Fruit fly (Drosophila melanogaster): ENCODE data around the gene CG33642.

CG33642 gene

dm6 chr2L:13509533-13510240 lies 20.1 kb upstream of the CG33642 start (continued):
- TF ChIP-seq dysf (GFP tag; IDR thresholded peaks at IDR 0.05) (0 out of 3 replicates have a peak, but pooled peaks have one; percentile 15), CG8281 (tag; optimal IDR thresholded peaks at IDR 0.05) (no peak), slp2 (GFP tag; optimal IDR thresholded peaks at IDR 0.05) (no peak)

dm6 chr2L:13510870-13511867 lies 18.6 kb upstream of the CG33642 start:
- no peak for TF ChIP-seq sqz (GFP tag; optimal IDR thresholded peaks at IDR 0.05)
- peak; percentile 5 for TF ChIP-seq pros (GFP tag; optimal IDR thresholded peaks at IDR 0.05)
- peak; percentile 64 for TF ChIP-seq CG4707 (GFP tag; optimal IDR thresholded peaks at IDR 0.05)
- TF ChIP-seq Nf-YB (GFP tag; optimal IDR thresholded peaks at IDR 0.05): peak; percentile 27
- no peak for TF ChIP-seq B-H2 (GFP tag; optimal IDR thresholded peaks at IDR 0.05)
- TF ChIP-seq rib (GFP tag; IDR thresholded peaks at IDR 0.05): peak; percentile 52; the same call in 1 of the 2 replicates
- TF ChIP-seq CG9817 (tag; optimal IDR thresholded peaks at IDR 0.05): no peak
- peak; percentile 41 for TF ChIP-seq Nf-YC (tag; optimal IDR thresholded peaks at IDR 0.05)
- TF ChIP-seq CG3065 (GFP tag; optimal IDR thresholded peaks at IDR 0.05): no peak
- TF ChIP-seq NC2α (GFP tag; optimal IDR thresholded peaks at IDR 0.05): no peak
- TF ChIP-seq CG7786 (GFP tag; optimal IDR thresholded peaks at IDR 0.05): no peak
- TF ChIP-seq CG10147 (GFP tag; optimal IDR thresholded peaks at IDR 0.05): no peak
- peak; percentile 1 for TF ChIP-seq Ets65A (GFP tag)
- TF ChIP-seq Opbp (GFP tag; IDR thresholded peaks at IDR 0.05; ENCODE audit: partially characterized antibody): no peak
- no peak for TF ChIP-seq CG12942 (GFP tag; optimal IDR thresholded peaks at IDR 0.05)
- peak; percentile 58 for TF ChIP-seq sens (GFP tag)
- peak; percentile 10 for TF ChIP-seq caup (GFP tag; optimal IDR thresholded peaks at IDR 0.05; ENCODE audit: severe bottlenecking)
- no peak for TF ChIP-seq al (GFP tag; IDR thresholded peaks at IDR 0.05)
- TF ChIP-seq Fer3 (tag; optimal IDR thresholded peaks at IDR 0.05): no peak
- no peak for TF ChIP-seq CG18619 (GFP tag; optimal IDR thresholded peaks at IDR 0.05)
- TF ChIP-seq CG10209 (GFP tag; optimal IDR thresholded peaks at IDR 0.05): no peak
- no peak for TF ChIP-seq org-1 (GFP tag; optimal IDR thresholded peaks at IDR 0.05)
- peak; percentile 82 for TF ChIP-seq Med (GFP tag)
- TF ChIP-seq BEAF-32 (GFP tag; optimal IDR thresholded peaks at IDR 0.05): no peak
- no peak for TF ChIP-seq Elba2 (GFP tag; optimal IDR thresholded peaks at IDR 0.05)
- no peak for TF ChIP-seq CG10267 (tag; optimal IDR thresholded peaks at IDR 0.05)
- TF ChIP-seq Jarid2 (GFP tag; optimal IDR thresholded peaks at IDR 0.05): no peak
- TF ChIP-seq CG11398 (GFP tag; optimal IDR thresholded peaks at IDR 0.05): no peak
- TF ChIP-seq CG43689 (GFP tag; IDR thresholded peaks at IDR 0.05): no peak
- no peak for TF ChIP-seq ind (GFP tag; optimal IDR thresholded peaks at IDR 0.05)
- TF ChIP-seq stc (GFP tag; IDR thresholded peaks at IDR 0.05): no peak
- TF ChIP-seq repo (GFP tag; optimal IDR thresholded peaks at IDR 0.05): no peak
- TF ChIP-seq CG17361 (GFP tag; IDR thresholded peaks at IDR 0.05): no peak
- TF ChIP-seq MESR4 (GFP tag; optimal IDR thresholded peaks at IDR 0.05): no peak
- TF ChIP-seq D19A (tag; optimal IDR thresholded peaks at IDR 0.05): peak; percentile 19
- no peak for TF ChIP-seq CG6813 (GFP tag; optimal IDR thresholded peaks at IDR 0.05)
- no peak for TF ChIP-seq ERR (GFP tag; optimal IDR thresholded peaks at IDR 0.05)
- TF ChIP-seq tx (GFP tag; optimal IDR thresholded peaks at IDR 0.05): no peak
- TF ChIP-seq CG34422 (GFP tag; IDR thresholded peaks at IDR 0.05): no peak
- TF ChIP-seq tio (GFP tag; optimal IDR thresholded peaks at IDR 0.05): no peak
- no peak for TF ChIP-seq CG7745 (tag; optimal IDR thresholded peaks at IDR 0.05)
- no peak for TF ChIP-seq Hand (GFP tag; optimal IDR thresholded peaks at IDR 0.05)

Data from whole organism, embryonic.